Fruit fly (Drosophila melanogaster) whole organism, embryonic: Measurements from ENCODE around the gene mRpS35.

Experiments
- ATbp ChIP-seq: fragments of 200-800 bp; sonication (Bioruptor generic); optimal IDR thresholded peaks from 2 replicates; lab custom pipeline; 2017; ENCODE audit warnings: missing biosample characterization, mild to moderate bottlenecking, missing genetic modification characterization, missing genetic modification reagents
- Asciz ChIP-seq: fragments of 200-800 bp; sonication (Bioruptor generic); optimal IDR thresholded peaks from 2 replicates; lab custom pipeline; 2017; ENCODE audit warnings: missing biosample characterization, mild to moderate bottlenecking, missing genetic modification characterization, missing genetic modification reagents
- Bgb ChIP-seq: fragments of 200-800 bp; sonication (Bioruptor generic); IDR thresholded peaks from 2 replicates; pipeline ENCODE4 v1.3.6; 2022; ENCODE audit warnings: missing biosample characterization, missing genetic modification characterization; ENCODE audit not compliant: partially characterized antibody
- CG11504 ChIP-seq: fragments of 200-800 bp; sonication (Bioruptor generic); optimal IDR thresholded peaks from 3 replicates; lab custom pipeline; 2019; ENCODE audit warnings: missing biosample characterization, mild to moderate bottlenecking, missing genetic modification characterization, moderate library complexity
- CG12219 ChIP-seq: fragments of 200-800 bp; sonication (Bioruptor generic); optimal IDR thresholded peaks from 3 replicates; lab custom pipeline; 2018; ENCODE audit warnings: missing biosample characterization, mild to moderate bottlenecking, missing genetic modification characterization
- CG12236 ChIP-seq: fragments of 200-800 bp; sonication (Bioruptor generic); optimal IDR thresholded peaks from 2 replicates; lab custom pipeline; 2016; ENCODE audit warnings: missing biosample characterization, missing genetic modification characterization
- CG12769 ChIP-seq: fragments of 200-800 bp; sonication (Bioruptor generic); optimal IDR thresholded peaks from 2 replicates; lab custom pipeline; 2019; ENCODE audit warnings: missing biosample characterization, mild to moderate bottlenecking, missing genetic modification characterization, moderate library complexity
- CG13624 ChIP-seq: fragments of 200-800 bp; sonication (Bioruptor generic); optimal IDR thresholded peaks from 2 replicates; lab custom pipeline; 2016; ENCODE audit warnings: missing biosample characterization, missing genetic modification characterization
- CG15269 ChIP-seq: fragments of 200-800 bp; sonication (Bioruptor generic); optimal IDR thresholded peaks from 2 replicates; lab custom pipeline; 2018; ENCODE audit warnings: missing biosample characterization, mild to moderate bottlenecking, missing genetic modification characterization, moderate library complexity
- CG1602 ChIP-seq: fragments of 200-800 bp; sonication (Bioruptor generic); optimal IDR thresholded peaks from 3 replicates; lab custom pipeline; 2016; ENCODE audit warnings: missing biosample characterization, missing genetic modification characterization
- CG16779 ChIP-seq: fragments of 200-800 bp; sonication (Bioruptor generic); IDR thresholded peaks from 2 replicates; pipeline ENCODE4 v1.3.6; 2022; ENCODE audit warnings: missing biosample characterization, missing genetic modification characterization
- CG17328 ChIP-seq: fragments of 200-800 bp; sonication (Bioruptor generic); IDR thresholded peaks from 2 replicates; pipeline ENCODE4 v1.3.6; 2022; ENCODE audit warnings: missing biosample characterization, missing genetic modification characterization
- CG18619 ChIP-seq: fragments of 200-800 bp; sonication (Bioruptor generic); optimal IDR thresholded peaks from 3 replicates; lab custom pipeline; 2017; ENCODE audit warnings: missing biosample characterization, mild to moderate bottlenecking, missing genetic modification characterization
- CG18764 ChIP-seq: fragments of 200-800 bp; sonication (Bioruptor generic); optimal IDR thresholded peaks from 3 replicates; lab custom pipeline; 2016; ENCODE audit warnings: missing biosample characterization, missing genetic modification characterization
- CG31365 ChIP-seq: fragments of 200-800 bp; sonication (Bioruptor generic); optimal IDR thresholded peaks from 2 replicates; lab custom pipeline; 2018; ENCODE audit warnings: missing biosample characterization, mild to moderate bottlenecking, missing genetic modification characterization
- CG3407 ChIP-seq: fragments of 200-800 bp; sonication (Bioruptor generic); optimal IDR thresholded peaks from 2 replicates; lab custom pipeline; 2018; ENCODE audit warnings: missing biosample characterization, mild to moderate bottlenecking, missing genetic modification characterization
- CG34376 ChIP-seq: fragments of 200-800 bp; sonication (Bioruptor generic); optimal IDR thresholded peaks from 2 replicates; lab custom pipeline; 2018; ENCODE audit warnings: missing biosample characterization, mild to moderate bottlenecking, missing genetic modification characterization
- CG4707 ChIP-seq: fragments of 200-800 bp; sonication (Bioruptor generic); optimal IDR thresholded peaks from 2 replicates; lab custom pipeline; 2018; ENCODE audit warnings: missing biosample characterization, mild to moderate bottlenecking, missing genetic modification characterization, moderate library complexity
- CG5180 ChIP-seq: fragments of 200-800 bp; sonication (Bioruptor generic); optimal IDR thresholded peaks from 3 replicates; lab custom pipeline; 2017; ENCODE audit warnings: missing biosample characterization, missing genetic modification characterization, mild to moderate bottlenecking, moderate library complexity, missing genetic modification reagents
- CG6765 ChIP-seq: fragments of 200-800 bp; sonication (Bioruptor generic); optimal IDR thresholded peaks from 3 replicates; lab custom pipeline; 2017; ENCODE audit warnings: missing biosample characterization, mild to moderate bottlenecking, missing genetic modification characterization
- CG8388 ChIP-seq: fragments of 200-800 bp; sonication (Bioruptor generic); optimal IDR thresholded peaks from 2 replicates; lab custom pipeline; 2019; ENCODE audit warnings: missing biosample characterization, mild to moderate bottlenecking, missing genetic modification characterization, moderate library complexity
- CG8765 ChIP-seq: fragments of 200-800 bp; sonication (Bioruptor generic); IDR thresholded peaks from 2 replicates; pipeline ENCODE4 v1.3.6; 2022; ENCODE audit warnings: missing biosample characterization, missing genetic modification characterization
- CG9609 ChIP-seq: fragments of 200-800 bp; sonication (Bioruptor generic); optimal IDR thresholded peaks from 3 replicates; lab custom pipeline; 2016; ENCODE audit warnings: missing biosample characterization, missing genetic modification characterization
- Dbx ChIP-seq: fragments of 200-800 bp; sonication (Bioruptor generic); IDR thresholded peaks from 3 replicates; pipeline ENCODE4 v1.3.6; 2022; ENCODE audit warnings: missing biosample characterization, missing genetic modification characterization
- Ets97D ChIP-seq: fragments of 200-800 bp; sonication (Bioruptor generic); optimal IDR thresholded peaks from 3 replicates; lab custom pipeline; 2016; ENCODE audit warnings: missing biosample characterization, missing genetic modification characterization
- H15 ChIP-seq: fragments of 200-800 bp; sonication (Bioruptor generic); IDR thresholded peaks from 3 replicates; pipeline ENCODE4 v1.3.6; 2022; ENCODE audit warnings: missing biosample characterization, missing genetic modification characterization
- Hr3 ChIP-seq: fragments of 200-800 bp; sonication (Bioruptor generic); optimal IDR thresholded peaks from 3 replicates; lab custom pipeline; 2016; ENCODE audit warnings: missing biosample characterization, missing genetic modification characterization
- Mrtf ChIP-seq: fragments of 200-800 bp; sonication (Bioruptor generic); IDR thresholded peaks from 3 replicates; pipeline ENCODE4 v1.3.6; 2022; ENCODE audit warnings: missing biosample characterization, missing genetic modification characterization
- NK7.1 ChIP-seq: fragments of 200-800 bp; sonication (Bioruptor generic); optimal IDR thresholded peaks from 3 replicates; lab custom pipeline; 2016; ENCODE audit warnings: missing biosample characterization, missing genetic modification characterization
- Ptx1 ChIP-seq: fragments of 200-800 bp; sonication (Bioruptor generic); IDR thresholded peaks from 2 replicates; pipeline ENCODE4 v1.3.6; 2022; ENCODE audit warnings: missing biosample characterization, missing genetic modification characterization
- bsh ChIP-seq, 2 experiments: fragments of 200-800 bp; sonication (Bioruptor generic); optimal IDR thresholded peaks; 2 replicates each; lab custom pipeline; 2017 to 2018; ENCODE audit warnings: mild to moderate bottlenecking in 2 of 2, missing biosample characterization in 2 of 2, missing genetic modification characterization in 2 of 2, moderate library complexity in 1 of 2
- dati ChIP-seq: fragments of 200-800 bp; sonication (Bioruptor generic); IDR thresholded peaks from 2 replicates; pipeline ENCODE4 v1.3.6; 2022; ENCODE audit warnings: missing biosample characterization, missing genetic modification characterization
- ftz-f1 ChIP-seq: fragments of 200-800 bp; sonication (Bioruptor generic); optimal IDR thresholded peaks from 2 replicates; lab custom pipeline; 2016; ENCODE audit warnings: missing biosample characterization, missing genetic modification characterization
- gce ChIP-seq: fragments of 200-800 bp; sonication (Bioruptor generic); IDR thresholded peaks from 3 replicates; pipeline ENCODE4 v1.3.6; 2022; ENCODE audit warnings: missing biosample characterization, missing genetic modification characterization
- grn ChIP-seq: fragments of 200-800 bp; sonication (Bioruptor generic); optimal IDR thresholded peaks from 3 replicates; lab custom pipeline; 2017; ENCODE audit warnings: missing biosample characterization, missing genetic modification characterization
- jumu ChIP-seq: fragments of 200-800 bp; sonication (Bioruptor generic); optimal IDR thresholded peaks from 3 replicates; lab custom pipeline; 2016; ENCODE audit warnings: missing biosample characterization, missing genetic modification characterization
- kah ChIP-seq: fragments of 200-800 bp; sonication (Bioruptor generic); optimal IDR thresholded peaks from 2 replicates; lab custom pipeline; 2018; ENCODE audit warnings: missing biosample characterization, mild to moderate bottlenecking, missing genetic modification characterization
- nerfin-1 ChIP-seq: fragments of 200-800 bp; sonication (Bioruptor generic); optimal IDR thresholded peaks from 3 replicates; lab custom pipeline; 2019; ENCODE audit warnings: missing biosample characterization, mild to moderate bottlenecking, missing genetic modification characterization, moderate library complexity
- otp ChIP-seq: fragments of 200-800 bp; sonication (Bioruptor generic); IDR thresholded peaks from 3 replicates; pipeline ENCODE4, ENCODE4 v1.3.6; 2022; ENCODE audit warnings: missing biosample characterization, missing genetic modification characterization
- pho ChIP-seq: fragments of 200-800 bp; sonication (Bioruptor generic); optimal IDR thresholded peaks from 2 replicates; lab custom pipeline; 2016; ENCODE audit warnings: missing biosample characterization, missing genetic modification characterization
- pros ChIP-seq: fragments of 200-800 bp; sonication (Bioruptor generic); optimal IDR thresholded peaks from 3 replicates; lab custom pipeline; 2019; ENCODE audit warnings: missing biosample characterization, mild to moderate bottlenecking, missing genetic modification characterization, moderate library complexity
- repo ChIP-seq: fragments of 200-800 bp; sonication (Bioruptor generic); optimal IDR thresholded peaks from 2 replicates; lab custom pipeline; 2016; ENCODE audit warnings: missing biosample characterization, missing genetic modification characterization
- scrt ChIP-seq: fragments of 200-800 bp; sonication (Bioruptor generic); optimal IDR thresholded peaks from 2 replicates; lab custom pipeline; 2018; ENCODE audit warnings: missing biosample characterization, mild to moderate bottlenecking, missing genetic modification characterization, moderate library complexity
- sd ChIP-seq: fragments of 200-800 bp; sonication (Bioruptor generic); optimal IDR thresholded peaks from 3 replicates; lab custom pipeline; 2018; ENCODE audit warnings: missing biosample characterization, mild to moderate bottlenecking, missing genetic modification characterization, moderate library complexity
- sr ChIP-seq: fragments of 200-800 bp; sonication (Bioruptor generic); IDR thresholded peaks from 3 replicates; pipeline ENCODE4 v1.3.6; 2022; ENCODE audit warnings: missing biosample characterization, missing genetic modification characterization
- stc ChIP-seq: fragments of 200-800 bp; sonication (Bioruptor generic); IDR thresholded peaks from 2 replicates; pipeline ENCODE4 v1.3.6; 2022; ENCODE audit warnings: missing biosample characterization, missing genetic modification characterization
- tap ChIP-seq: fragments of 200-800 bp; optimal IDR thresholded peaks from 3 replicates; lab custom pipeline; 2019; ENCODE audit warnings: missing biosample characterization, mild to moderate bottlenecking, missing genetic modification characterization, moderate library complexity
- tup ChIP-seq: fragments of 200-800 bp; sonication (Bioruptor generic); optimal IDR thresholded peaks from 2 replicates; lab custom pipeline; 2016; ENCODE audit warnings: missing biosample characterization, mild to moderate bottlenecking, missing genetic modification characterization, moderate library complexity
- tx ChIP-seq: fragments of 200-800 bp; sonication (Bioruptor generic); optimal IDR thresholded peaks from 2 replicates; lab custom pipeline; 2016; ENCODE audit warnings: missing biosample characterization, missing genetic modification characterization
- yki ChIP-seq: fragments of >200 bp; optimal IDR thresholded peaks from 3 replicates; lab custom pipeline; 2018
- zf30C ChIP-seq: fragments of 200-800 bp; sonication (Bioruptor generic); optimal IDR thresholded peaks from 3 replicates; lab custom pipeline; 2018; ENCODE audit warnings: missing biosample characterization, mild to moderate bottlenecking, missing genetic modification characterization

mRpS35 gene

dm6 chr3L:2773968-2774461, 6.7 kb upstream of the mRpS35 start, which contains the start of the genes CG12093 and Atg2 (continued):
- TF ChIP-seq CG1602 (GFP tag; lab: Kevin White, UChicago) (peak; percentile 94), H15 (GFP tag; lab: Robert Waterston, UW) (peak; percentile 88), jumu (GFP tag; lab: Kevin White, UChicago) (peak; percentile 73), kah (peak; percentile 89), CG8765 (peak; percentile 85; the same call in 1 of the 2 replicates), repo (GFP tag; lab: Kevin White, UChicago) (peak; percentile 42), Ptx1 (peak; percentile 96), CG5180 (GFP tag; lab: Kevin White, UChicago) (peak; percentile 45), pros (GFP tag; lab: Kevin White, UChicago) (no peak), CG11504 (tag; lab: Kevin White, UChicago) (peak; percentile 89), tx (GFP tag; lab: Kevin White, UChicago) (peak; percentile 68), dati (GFP tag; lab: Robert Waterston, UW) (peak; percentile 76), Bgb (GFP tag; lab: Robert Waterston, UW) (peak; percentile 45; the same call in 1 of the 2 replicates), zf30C (GFP tag; lab: Kevin White, UChicago) (no peak), ftz-f1 (GFP tag; lab: Kevin White, UChicago) (peak; percentile 78), CG17328 (GFP tag; lab: Robert Waterston, UW) (peak; percentile 94), CG3407 (GFP tag; lab: Kevin White, UChicago) (peak; percentile 81), CG8388 (peak; percentile 91), CG4707 (GFP tag; lab: Kevin White, UChicago) (peak; percentile 62), CG12769 (tag; lab: Kevin White, UChicago) (no peak), Mrtf (GFP tag; lab: Robert Waterston, UW) (peak; percentile 87), Hr3 (GFP tag; lab: Kevin White, UChicago) (peak; percentile 95), Asciz (GFP tag; lab: Kevin White, UChicago) (peak; percentile 86), CG6765 (GFP tag; lab: Kevin White, UChicago) (peak; percentile 74), CG9609 (GFP tag; lab: Kevin White, UChicago) (peak; percentile 45), otp (GFP tag; lab: Robert Waterston, UW) (peak; percentile 85), pho (GFP tag; lab: Kevin White, UChicago) (peak; percentile 86), yki (lab: Kevin White, UChicago) (no peak), grn (GFP tag; lab: Kevin White, UChicago) (no peak), CG12219 (GFP tag; lab: Kevin White, UChicago) (peak; percentile 71), gce (GFP tag; lab: Robert Waterston, UW) (peak; percentile 87), NK7.1 (GFP tag; lab: Kevin White, UChicago) (peak; percentile 67), stc (GFP tag; lab: Robert Waterston, UW) (peak; percentile 91), CG34376 (peak; percentile 81), bsh (GFP tag; optimal IDR thresholded peaks at IDR 0.05; lab: Kevin White, UChicago) (peak; percentile 50 to 90), CG15269 (peak; percentile 95), CG18764 (GFP tag; lab: Kevin White, UChicago) (peak; percentile 78), CG18619 (GFP tag; lab: Kevin White, UChicago) (peak; percentile 91), ATbp (GFP tag; lab: Kevin White, UChicago) (peak; percentile 84), Dbx (GFP tag; lab: Robert Waterston, UW) (peak; percentile 94), Ets97D (GFP tag; lab: Kevin White, UChicago) (peak; percentile 55), CG12236 (GFP tag; lab: Kevin White, UChicago) (peak; percentile 3), tap (tag; lab: Kevin White, UChicago) (peak; percentile 83), sd (tag; lab: Kevin White, UChicago) (no peak), nerfin-1 (tag; lab: Kevin White, UChicago) (peak; percentile 88), CG16779 (peak; percentile 86), CG13624 (peak; percentile 82), CG31365 (tag; lab: Kevin White, UChicago) (no peak), sr (GFP tag; lab: Robert Waterston, UW) (peak; percentile 51; the same call in 1 of the 3 replicates), tup (GFP tag; lab: Kevin White, UChicago) (peak; percentile 67), scrt (GFP tag; lab: Kevin White, UChicago) (peak; percentile 90)
